Worm (Caenorhabditis elegans) whole organism, L4 larva: Measurements from ENCODE around the gene F23F12.13.

Experiments
- D1046.2 ChIP-seq: fragments of 200-800 bp; sonication (Bioruptor generic); IDR thresholded peaks from 2 replicates; pipeline ENCODE4 v1.3.6; 2022; ENCODE audit warnings: missing genetic modification characterization, missing compliant biosample characterization
- F26F4.8 ChIP-seq: fragments of 200-800 bp; sonication (Bioruptor generic); conservative IDR thresholded peaks from 2 replicates; pipeline ENCODE4 v1.3.6; 2022; ENCODE audit warnings: missing genetic modification characterization, missing compliant biosample characterization
- F37D6.2 ChIP-seq: sonication (generic microtip); optimal IDR thresholded peaks from 2 replicates; lab custom pipeline; 2016; ENCODE audit warnings: mild to moderate bottlenecking, missing genetic modification characterization, missing compliant biosample characterization
- T20F7.1 ChIP-seq: fragments of 200-800 bp; sonication (Bioruptor generic); optimal IDR thresholded peaks from 2 replicates; lab custom pipeline; 2018; ENCODE audit warnings: mild to moderate bottlenecking, missing genetic modification characterization, missing compliant biosample characterization
- T26A8.4 ChIP-seq: fragments of 200-800 bp; sonication (Bioruptor generic); IDR thresholded peaks from 2 replicates; pipeline ENCODE4 v1.3.6; 2022; ENCODE audit warnings: missing genetic modification characterization, missing compliant biosample characterization
- Y5F2A.4 ChIP-seq: fragments of 200-800 bp; sonication (Bioruptor generic); optimal IDR thresholded peaks from 2 replicates; lab custom pipeline; 2018; ENCODE audit warnings: mild to moderate bottlenecking, missing genetic modification characterization, missing compliant biosample characterization
- ZK337.2 ChIP-seq: fragments of 200-800 bp; sonication (Bioruptor generic); IDR thresholded peaks from 2 replicates; pipeline ENCODE4 v1.3.6; 2022; ENCODE audit warnings: missing genetic modification reagents, missing genetic modification characterization, missing compliant biosample characterization
- ama-1 ChIP-seq: fragments of 150-350 bp; optimal IDR thresholded peaks from 2 replicates; lab custom pipeline; 2014; ENCODE audit warnings: inconsistent platforms, mixed read lengths
- ceh-28 ChIP-seq: fragments of 150-350 bp; optimal IDR thresholded peaks from 2 replicates; lab custom pipeline; 2014; ENCODE audit warnings: missing biosample characterization, missing genetic modification reagents, missing genetic modification characterization
- ceh-62 ChIP-seq: sonication (generic microtip); optimal IDR thresholded peaks from 2 replicates; lab custom pipeline; 2017; ENCODE audit warnings: missing biosample characterization, missing genetic modification characterization
- cey-2 ChIP-seq: sonication (generic microtip); optimal IDR thresholded peaks from 3 replicates; lab custom pipeline; 2017; ENCODE audit warnings: missing genetic modification characterization, mild to moderate bottlenecking, missing compliant biosample characterization, antibody characterized with exemption, borderline replicate concordance; ENCODE audit not compliant: insufficient read depth
- ctbp-1 ChIP-seq: fragments of 200-800 bp; sonication (Bioruptor generic); IDR thresholded peaks from 2 replicates; pipeline ENCODE4 v1.3.6; 2022; ENCODE audit warnings: missing genetic modification reagents, missing genetic modification characterization, missing compliant biosample characterization
- daf-19 ChIP-seq: fragments of 200-800 bp; sonication (Bioruptor generic); conservative IDR thresholded peaks from 2 replicates; pipeline ENCODE4 v1.3.6; 2022; ENCODE audit warnings: missing genetic modification characterization, missing compliant biosample characterization
- dmd-6 ChIP-seq: fragments of 200-800 bp; sonication (Bioruptor generic); IDR thresholded peaks from 2 replicates; pipeline ENCODE4 v1.3.6; 2022; ENCODE audit warnings: missing genetic modification reagents, missing genetic modification characterization, missing compliant biosample characterization
- dmd-8 ChIP-seq: fragments of 200-800 bp; sonication (Bioruptor generic); IDR thresholded peaks from 2 replicates; pipeline ENCODE4 v1.3.6; 2022; ENCODE audit warnings: missing genetic modification characterization, missing compliant biosample characterization
- dmd-9 ChIP-seq: fragments of 200-800 bp; sonication (Bioruptor generic); IDR thresholded peaks from 2 replicates; pipeline ENCODE4 v1.3.6; 2022; ENCODE audit warnings: missing genetic modification reagents, missing genetic modification characterization, missing compliant biosample characterization
- dpl-1 ChIP-seq: fragments of 150-350 bp; optimal IDR thresholded peaks from 2 replicates; lab custom pipeline; 2014; ENCODE audit warnings: missing biosample characterization, missing genetic modification reagents, missing genetic modification characterization
- duxl-1 ChIP-seq: sonication (generic microtip); optimal IDR thresholded peaks from 2 replicates; lab custom pipeline; 2016; ENCODE audit warnings: mild to moderate bottlenecking, missing genetic modification characterization, moderate library complexity, missing compliant biosample characterization; ENCODE audit not compliant: poor library complexity
- dve-1 ChIP-seq: sonication (generic microtip); optimal IDR thresholded peaks from 2 replicates; lab custom pipeline; 2017; ENCODE audit warnings: antibody characterized with exemption, mild to moderate bottlenecking, missing genetic modification characterization, missing compliant biosample characterization; ENCODE audit not compliant: insufficient read depth
- fos-1 ChIP-seq: fragments of 150-350 bp; optimal IDR thresholded peaks from 2 replicates; lab custom pipeline; 2014; ENCODE audit warnings: missing biosample characterization, missing genetic modification characterization
- hif-1 ChIP-seq, 2 experiments: sonication (generic microtip); optimal IDR thresholded peaks; 2 replicates each; lab custom pipeline; 2016 to 2017; ENCODE audit warnings: missing compliant biosample characterization in 2 of 2, missing genetic modification characterization in 2 of 2, missing genetic modification reagents in 2 of 2, missing genotype in 2 of 2, mild to moderate bottlenecking in 1 of 2
- hlh-11 ChIP-seq: fragments of 200-800 bp; sonication (Bioruptor generic); optimal IDR thresholded peaks from 2 replicates; lab custom pipeline; 2018; ENCODE audit warnings: mild to moderate bottlenecking, missing genetic modification characterization, missing compliant biosample characterization
- hmg-1.1 ChIP-seq: fragments of 200-800 bp; sonication (Bioruptor generic); IDR thresholded peaks from 2 replicates; pipeline ENCODE4 v1.3.6; 2022; ENCODE audit warnings: missing genetic modification reagents, missing genetic modification characterization, missing compliant biosample characterization
- lin-1 ChIP-seq: fragments of 200-800 bp; sonication (Bioruptor generic); IDR thresholded peaks from 2 replicates; pipeline ENCODE4 v1.3.6; 2022; ENCODE audit warnings: missing genetic modification reagents, missing genetic modification characterization, missing compliant biosample characterization
- lin-13 ChIP-seq: fragments of 150-350 bp; optimal IDR thresholded peaks from 2 replicates; lab custom pipeline; 2014; ENCODE audit warnings: missing biosample characterization, missing genetic modification reagents, missing genetic modification characterization
- lin-38 ChIP-seq: fragments of 200-800 bp; sonication (Bioruptor generic); IDR thresholded peaks from 2 replicates; pipeline ENCODE4 v1.3.6; 2022; ENCODE audit warnings: missing genetic modification reagents, missing genetic modification characterization, missing compliant biosample characterization
- lsy-2 ChIP-seq, 2 experiments: fragments of 150-350 bp in 1 of 2; sonication (generic microtip) in 1 of 2; optimal IDR thresholded peaks; 2 replicates each; lab custom pipeline; 2014 to 2017; ENCODE audit warnings: missing biosample characterization in 2 of 2, missing genetic modification characterization in 2 of 2
- madf-5 ChIP-seq, 2 experiments: fragments of 200-800 bp; sonication (Bioruptor generic); IDR thresholded peaks; 2 replicates each; pipeline ENCODE4 v1.3.6; 2022; ENCODE audit warnings: missing compliant biosample characterization in 2 of 2, missing genetic modification characterization in 2 of 2
- mep-1 ChIP-seq: fragments of 150-350 bp; sonication (generic microtip); optimal IDR thresholded peaks from 3 replicates; lab custom pipeline; 2014; ENCODE audit warnings: missing biosample characterization, missing genetic modification characterization
- mxl-2 ChIP-seq: fragments of 200-800 bp; sonication (Bioruptor generic); conservative IDR thresholded peaks from 2 replicates; pipeline ENCODE4 v1.3.6; 2022; ENCODE audit warnings: missing genetic modification reagents, missing genetic modification characterization, missing compliant biosample characterization
- mxl-3 ChIP-seq: fragments of 200-800 bp; sonication (Bioruptor generic); optimal IDR thresholded peaks from 2 replicates; lab custom pipeline; 2018; ENCODE audit warnings: mild to moderate bottlenecking, missing genetic modification characterization, missing compliant biosample characterization
- nhr-10 ChIP-seq: fragments of 150-350 bp; optimal IDR thresholded peaks from 2 replicates; lab custom pipeline; 2014; ENCODE audit warnings: missing biosample characterization, missing genetic modification characterization
- nhr-102 ChIP-seq: sonication (generic microtip); optimal IDR thresholded peaks from 2 replicates; lab custom pipeline; 2016; ENCODE audit warnings: mild to moderate bottlenecking, missing genetic modification characterization, moderate library complexity, missing compliant biosample characterization
- nhr-237 ChIP-seq: sonication (generic microtip); optimal IDR thresholded peaks from 2 replicates; lab custom pipeline; 2017; ENCODE audit warnings: missing biosample characterization, missing genetic modification characterization
- nhr-25 ChIP-seq: sonication (generic microtip); optimal IDR thresholded peaks from 2 replicates; lab custom pipeline; 2017; ENCODE audit warnings: missing genetic modification characterization, mild to moderate bottlenecking, missing compliant biosample characterization, antibody characterized with exemption, moderate library complexity, borderline replicate concordance; ENCODE audit not compliant: insufficient read depth
- nhr-28 ChIP-seq: fragments of 150-350 bp; optimal IDR thresholded peaks from 2 replicates; lab custom pipeline; 2014; ENCODE audit warnings: missing biosample characterization, missing genetic modification characterization
- nhr-42 ChIP-seq: fragments of 200-800 bp; sonication (Bioruptor generic); IDR thresholded peaks from 2 replicates; pipeline ENCODE4 v1.3.6; 2022; ENCODE audit warnings: missing genetic modification characterization, missing compliant biosample characterization
- nhr-48 ChIP-seq: sonication (generic microtip); optimal IDR thresholded peaks from 2 replicates; lab custom pipeline; 2016; ENCODE audit warnings: mild to moderate bottlenecking, missing genetic modification characterization, missing compliant biosample characterization
- nhr-6 ChIP-seq: fragments of 150-350 bp; optimal IDR thresholded peaks from 2 replicates; lab custom pipeline; 2014; ENCODE audit warnings: missing biosample characterization, missing genetic modification characterization
- nhr-77 ChIP-seq: fragments of 150-350 bp; optimal IDR thresholded peaks from 2 replicates; lab custom pipeline; 2014; ENCODE audit warnings: missing biosample characterization, missing genetic modification characterization
- pqm-1 ChIP-seq: sonication (generic microtip); optimal IDR thresholded peaks from 2 replicates; lab custom pipeline; 2017; ENCODE audit warnings: missing biosample characterization, missing genetic modification characterization
- sdz-12 ChIP-seq: fragments of 200-800 bp; sonication (Bioruptor generic); optimal IDR thresholded peaks from 2 replicates; lab custom pipeline; 2018; ENCODE audit warnings: mild to moderate bottlenecking, missing genetic modification characterization, missing compliant biosample characterization
- set-16 ChIP-seq: fragments of 200-800 bp; sonication (Bioruptor generic); IDR thresholded peaks from 2 replicates; pipeline ENCODE4 v1.3.6; 2022; ENCODE audit warnings: missing genetic modification reagents, missing genetic modification characterization, missing compliant biosample characterization
- snpc-1.2 ChIP-seq: fragments of 200-800 bp; sonication (Bioruptor generic); IDR thresholded peaks from 2 replicates; pipeline ENCODE4 v1.3.6; 2022; ENCODE audit warnings: missing genetic modification reagents, missing genetic modification characterization, missing compliant biosample characterization
- tag-97 ChIP-seq: fragments of 200-800 bp; sonication (Bioruptor generic); IDR thresholded peaks from 2 replicates; pipeline ENCODE4 v1.3.6; 2022; ENCODE audit warnings: missing genetic modification characterization, missing compliant biosample characterization
- unc-62 ChIP-seq, 3 experiments: fragments of 150-350 bp in 1 of 3; sonication (generic microtip); optimal IDR thresholded peaks in 2 of 3; peaks in 1 of 3; 1 replicate in 1 of 3; 2 replicates in 2 of 3; lab custom pipeline; 2014 to 2017; ENCODE audit warnings: missing biosample characterization in 3 of 3, missing genetic modification characterization in 3 of 3, missing genetic modification reagents in 3 of 3, missing genotype in 1 of 3
- vab-7 ChIP-seq: fragments of 200-800 bp; sonication (Bioruptor generic); IDR thresholded peaks from 2 replicates; pipeline ENCODE4 v1.3.6; 2022; ENCODE audit warnings: missing genetic modification reagents, missing genetic modification characterization, missing compliant biosample characterization
- ztf-7 ChIP-seq: fragments of 150-350 bp; optimal IDR thresholded peaks from 2 replicates; lab custom pipeline; 2014; ENCODE audit warnings: missing biosample characterization, missing genetic modification characterization

The F23F12.13 gene

DNA sequence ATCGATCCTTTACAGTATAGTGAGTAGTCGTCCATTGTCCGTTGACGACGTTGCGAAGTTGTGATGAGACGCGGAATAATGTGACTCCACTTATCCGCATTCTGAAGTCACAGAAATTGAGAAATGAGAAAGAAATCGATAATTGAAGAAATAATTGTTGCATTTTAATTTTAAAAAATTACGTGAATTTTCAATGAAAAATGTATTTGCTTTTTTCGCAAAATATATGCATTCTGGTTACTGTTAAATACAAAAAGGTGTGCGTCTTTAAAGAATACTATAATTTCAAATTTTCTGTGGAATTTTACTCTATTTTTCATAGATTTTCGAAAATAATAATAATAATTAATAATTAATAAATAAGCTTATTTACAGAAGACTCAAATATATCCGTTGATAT is 48.7 kb upstream of the F23F12.13 start, which contains the start of gene let-721:
TSS of gene let-721 (minus strand) at position 101 of the 400 bp plus-strand sequence.
- TF ChIP-seq nhr-6 (tag; lab: Kevin White, UChicago) (no peak), hif-1 (tag; optimal IDR thresholded peaks at IDR 0.05; lab: Kevin White, UChicago) (no peak), madf-5 (GFP tag; IDR thresholded peaks at IDR 0.05; lab: Robert Waterston, UW) (no peak), daf-19 (GFP tag; lab: Robert Waterston, UW) (no peak), set-16 (no peak), ceh-62 (tag; lab: Kevin White, UChicago) (no peak), mep-1 (tag; lab: Kevin White, UChicago) (no peak), unc-62 (GFP tag; optimal IDR thresholded peaks at IDR 0.05 in 1 of 2; lab: Kevin White, UChicago) (peak in 1 of 2 experiments; percentile 45), unc-62 (tag; optimal IDR thresholded peaks at IDR 0.05; lab: Kevin White, UChicago) (no peak), sdz-12 (GFP tag; lab: Kevin White, UChicago) (no peak), vab-7 (0 out of 2 replicates have a peak, but pooled peaks have one; percentile 11), dmd-8 (GFP tag; lab: Robert Waterston, UW) (no peak), cey-2 (tag; lab: Kevin White, UChicago) (no peak)

DNA sequence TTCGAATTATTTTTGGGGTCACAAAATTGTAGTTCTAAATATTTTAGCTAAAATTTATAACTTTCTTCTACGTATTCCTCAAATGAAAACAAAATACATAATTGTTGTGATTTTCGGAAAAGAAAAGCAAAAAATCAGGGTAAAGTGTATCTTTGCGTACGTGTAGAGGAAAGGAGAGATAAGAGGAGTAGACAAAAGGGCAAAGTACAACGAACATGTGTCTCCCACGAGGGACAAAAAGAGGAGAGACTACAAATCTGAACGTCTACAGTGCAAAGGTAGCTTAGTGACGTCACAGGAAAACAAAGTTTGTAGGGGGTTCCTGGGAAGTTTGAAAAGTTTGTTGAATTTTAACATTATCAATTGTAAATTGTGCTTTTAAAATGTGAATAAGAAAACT is 48.0 kb upstream of the F23F12.13 start:
- TF ChIP-seq dmd-6 (GFP tag; lab: Robert Waterston, UW) (peak; percentile 78), T20F7.1 (GFP tag; lab: Kevin White, UChicago) (peak; percentile 53), dve-1 (peak; percentile 79), nhr-42 (0 out of 2 replicates have a peak, but pooled peaks have one; percentile 22), lin-13 (GFP tag; lab: Kevin White, UChicago) (peak; percentile 52), sdz-12 (GFP tag; lab: Kevin White, UChicago) (no peak), lin-38 (GFP tag; lab: Robert Waterston, UW) (peak; percentile 50), hlh-11 (tag; lab: Kevin White, UChicago) (peak; percentile 89), nhr-102 (peak; percentile 26), mxl-3 (GFP tag; lab: Kevin White, UChicago) (peak; percentile 89), lsy-2 (tag; optimal IDR thresholded peaks at IDR 0.05; lab: Kevin White, UChicago) (peak in 1 of 2 experiments; percentile 73), T26A8.4 (GFP tag; lab: Robert Waterston, UW) (0 out of 2 replicates have a peak, but pooled peaks have one; percentile 26), Y5F2A.4 (no peak), ztf-7 (no peak), fos-1 (tag; lab: Kevin White, UChicago) (no peak), ama-1 (lab: Kevin White, UChicago) (peak; percentile 7), duxl-1 (tag; lab: Kevin White, UChicago) (no peak), ctbp-1 (GFP tag; lab: Robert Waterston, UW) (no peak), tag-97 (GFP tag; lab: Robert Waterston, UW) (no peak), pqm-1 (tag; lab: Kevin White, UChicago) (peak; percentile 1), mxl-2 (GFP tag; lab: Robert Waterston, UW) (no peak), nhr-25 (tag; lab: Kevin White, UChicago) (no peak), dmd-9 (GFP tag; lab: Robert Waterston, UW) (no peak), lin-1 (GFP tag; lab: Robert Waterston, UW) (peak; percentile 39; the same call in 1 of the 2 replicates), D1046.2 (GFP tag; lab: Robert Waterston, UW) (no peak), F26F4.8 (no peak), nhr-48 (tag; lab: Kevin White, UChicago) (peak; percentile 89), ZK337.2 (GFP tag; lab: Robert Waterston, UW) (no peak), ceh-28 (tag; lab: Kevin White, UChicago) (no peak), F37D6.2 (tag; lab: Kevin White, UChicago) (no peak), hmg-1.1 (GFP tag; lab: Robert Waterston, UW) (peak; percentile 54), snpc-1.2 (no peak), hif-1 (tag; optimal IDR thresholded peaks at IDR 0.05; lab: Kevin White, UChicago) (peak; percentile 6 to 63), nhr-237 (tag; lab: Kevin White, UChicago) (no peak), nhr-10 (peak; percentile 22), nhr-77 (peak; percentile 44), dpl-1 (peak; percentile 33), nhr-28 (tag; lab: Kevin White, UChicago) (peak; percentile 93)
